Fruit fly (Drosophila melanogaster) ovary, adult (tissue): ENCODE data around the gene RhoGAP71E.

Source experiments
- CG17801 ChIP-seq: fragments of 200-800 bp; optimal IDR thresholded peaks from 2 replicates; lab custom pipeline; 2019; ENCODE audit warnings: missing biosample characterization, mild to moderate bottlenecking, missing genetic modification characterization, moderate library complexity; ENCODE audit not compliant: partially characterized antibody

Gene RhoGAP71E

DNA sequence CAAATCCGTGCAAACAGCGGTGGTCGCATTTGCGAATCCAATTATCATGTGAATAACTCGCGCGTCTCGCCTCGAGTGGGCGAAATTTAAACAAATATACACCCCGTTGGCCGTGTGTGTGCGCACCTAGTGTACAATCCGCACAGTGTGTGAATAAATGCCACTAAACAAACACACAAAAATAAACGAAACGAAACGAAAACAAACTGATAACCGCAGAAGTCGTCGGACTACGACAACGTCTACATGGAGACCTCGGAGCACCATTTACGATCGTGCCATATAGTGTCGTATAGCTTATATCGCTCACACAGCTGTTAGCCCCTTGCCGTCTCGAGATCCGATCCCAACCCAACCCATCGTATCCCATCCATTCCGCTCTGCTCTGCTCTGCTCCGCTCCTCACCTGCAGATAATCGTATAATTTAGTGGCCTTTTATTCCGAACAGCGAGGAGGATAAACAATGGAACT is 22.1 kb upstream of the RhoGAP71E start:
- TF ChIP-seq CG17801 (GFP tag; lab: Kevin White, UChicago) = peak; percentile 54

DNA sequence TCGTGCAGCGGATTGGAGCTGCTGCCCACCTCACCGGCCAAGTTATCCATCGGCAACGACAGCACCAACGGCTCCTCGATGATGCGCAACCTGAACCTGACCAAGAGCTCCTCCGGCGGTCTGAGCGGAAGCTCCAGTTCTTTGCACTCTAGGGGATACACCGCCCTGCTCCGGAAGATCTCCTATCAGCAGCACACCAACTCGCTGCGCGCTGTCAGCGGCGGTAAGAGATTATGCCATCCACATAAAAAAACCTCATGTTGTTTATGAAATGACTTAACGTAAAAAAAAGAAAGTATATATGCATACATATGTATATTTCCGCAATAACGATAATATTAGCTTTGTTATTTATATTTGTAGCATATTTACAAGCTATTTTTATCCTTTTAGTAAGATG is 19.9 kb upstream of the RhoGAP71E start:
- no peak for TF ChIP-seq CG17801 (GFP tag; lab: Kevin White, UChicago)

DNA sequence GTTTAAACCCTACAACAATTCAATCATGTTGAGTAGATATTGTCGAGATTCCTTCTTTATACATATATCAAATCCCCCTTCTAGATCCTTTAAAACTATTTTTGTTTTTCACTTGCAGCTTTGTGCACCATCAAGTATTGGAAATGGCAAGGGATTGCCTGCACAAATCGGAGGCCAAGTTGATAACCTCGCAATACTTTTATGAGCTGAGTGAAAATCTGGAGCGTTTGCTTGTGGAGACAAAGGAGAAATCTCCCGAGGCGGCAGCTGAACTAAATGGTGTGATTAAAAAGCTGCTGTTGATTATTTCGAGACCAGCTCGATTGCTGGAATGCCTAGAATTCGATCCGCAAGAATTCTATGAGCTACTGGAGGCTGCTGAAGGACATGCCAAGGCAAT is 18.1 kb upstream of the RhoGAP71E start:
- no peak for TF ChIP-seq CG17801 (GFP tag; lab: Kevin White, UChicago)

DNA sequence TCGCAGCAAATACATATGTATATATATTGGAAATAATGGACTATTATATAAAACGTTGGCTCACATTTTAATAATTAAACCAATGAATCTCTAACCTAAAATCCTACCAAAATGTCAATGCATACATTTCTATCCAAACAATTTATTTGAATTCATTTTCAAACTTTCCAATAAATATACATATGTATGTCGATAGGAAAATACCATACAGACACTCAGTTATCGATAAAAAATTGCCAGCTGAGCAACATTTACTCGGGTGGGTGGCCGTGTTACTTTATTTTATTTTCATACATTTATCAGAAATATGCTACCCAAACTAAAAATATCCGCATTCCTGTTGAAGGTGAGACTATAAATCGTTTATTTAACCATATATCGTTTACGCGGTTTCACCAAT is 12.3 kb upstream of the RhoGAP71E start, which contains the start of gene Ufsp2:
Gene Ufsp2, plus strand, starts transcription at position 214 of the 400 bp plus-strand sequence.
- TF ChIP-seq CG17801 (GFP tag; lab: Kevin White, UChicago) = no peak

DNA sequence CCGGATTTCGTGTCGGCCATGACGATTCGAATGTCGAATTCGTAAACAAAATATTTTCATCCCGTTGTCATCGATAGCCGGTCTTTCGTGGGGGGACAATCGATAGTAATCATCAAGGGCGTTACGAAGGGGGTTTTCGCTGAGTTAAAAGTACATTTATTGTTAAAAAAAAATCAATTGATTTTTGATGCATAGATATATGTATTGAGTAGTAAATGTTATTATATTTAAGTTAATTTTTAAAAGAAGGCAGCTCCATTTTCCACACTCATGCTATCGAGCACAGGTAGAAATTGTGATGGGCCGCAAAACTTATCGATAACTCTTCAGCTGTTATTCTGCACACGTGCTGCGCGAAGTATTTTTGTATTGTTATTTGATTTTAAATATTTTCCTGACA is 8.2 kb upstream of the RhoGAP71E start, which contains the start of the genes mrn and CG12301:
Gene mrn, minus strand, starts transcription at position 51 of the 400 bp plus-strand sequence.
Gene CG12301, plus strand, starts transcription at position 314 of the 400 bp plus-strand sequence.
- TF ChIP-seq CG17801 (GFP tag; lab: Kevin White, UChicago) = peak; percentile 44

DNA sequence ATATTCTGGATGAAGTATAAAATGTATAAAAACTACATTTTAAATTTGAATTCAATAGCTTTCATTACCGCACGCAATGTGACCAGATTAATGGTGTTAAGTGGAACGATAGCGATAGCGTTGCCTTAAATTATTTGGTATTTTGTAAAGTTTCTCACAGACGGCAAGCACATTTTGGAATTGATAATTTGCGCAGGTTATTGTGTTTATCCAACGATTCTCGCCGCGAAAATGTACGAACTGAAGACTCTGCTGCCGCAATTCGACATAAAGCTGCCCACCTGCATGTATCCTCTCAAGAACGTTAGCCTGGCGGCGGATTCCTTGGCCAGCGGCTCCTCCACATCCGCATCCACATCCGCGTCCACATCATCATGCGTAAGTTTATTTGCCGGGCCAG is 5.2 kb upstream of the RhoGAP71E start, which contains the start of gene AIMP2:
Gene AIMP2, plus strand, starts transcription at position 135 of the 400 bp plus-strand sequence.
- TF ChIP-seq CG17801 (GFP tag; lab: Kevin White, UChicago) = no peak

DNA sequence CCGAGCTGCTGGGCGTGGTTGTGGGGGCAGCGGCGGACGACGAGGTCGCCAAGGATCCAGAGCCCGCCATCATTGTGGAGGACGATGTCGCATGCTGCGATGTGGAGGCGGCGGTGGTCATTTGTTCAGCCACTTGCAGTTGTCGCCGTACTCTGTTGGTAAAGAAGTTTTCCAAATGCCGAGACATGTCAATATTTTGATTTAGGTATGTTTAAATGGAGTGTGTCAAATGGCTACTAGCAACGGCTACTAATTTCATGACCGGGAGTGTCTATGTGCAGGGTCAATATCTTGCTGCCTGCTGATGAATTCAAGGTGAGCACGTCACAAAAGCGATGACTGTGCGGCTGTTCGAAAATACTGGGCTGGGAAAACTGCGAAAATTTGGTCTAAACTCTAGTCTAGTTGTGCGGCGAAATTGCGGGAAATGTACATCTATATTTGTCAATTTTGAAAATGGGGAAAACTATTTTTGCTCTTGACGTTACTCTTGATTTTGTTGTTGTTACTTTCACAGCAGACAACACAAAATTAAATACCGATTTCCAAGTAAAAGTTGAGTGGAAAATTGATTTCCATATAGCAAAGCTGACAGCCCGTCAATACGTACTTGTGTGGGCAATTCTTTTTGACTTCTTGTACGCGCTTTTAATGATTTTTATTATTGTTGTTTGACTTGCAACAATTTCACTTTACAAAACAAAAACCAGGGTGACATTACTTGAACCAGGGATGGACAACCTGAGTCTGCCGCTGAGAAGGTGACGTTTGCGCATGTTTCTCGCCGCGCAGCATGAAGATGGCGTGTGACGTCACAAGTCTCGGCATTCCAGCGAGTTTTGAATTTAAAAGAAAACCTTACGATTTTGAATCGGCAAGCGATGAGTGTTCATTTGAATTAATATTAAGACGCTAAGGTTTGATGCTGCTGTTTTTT is 947 bp upstream of the RhoGAP71E start, which contains the start of gene CG7656:
Gene CG7656, minus strand, starts transcription at position 731 of the 937 bp plus-strand sequence.
- TF ChIP-seq CG17801 (GFP tag; lab: Kevin White, UChicago) = no peak

DNA sequence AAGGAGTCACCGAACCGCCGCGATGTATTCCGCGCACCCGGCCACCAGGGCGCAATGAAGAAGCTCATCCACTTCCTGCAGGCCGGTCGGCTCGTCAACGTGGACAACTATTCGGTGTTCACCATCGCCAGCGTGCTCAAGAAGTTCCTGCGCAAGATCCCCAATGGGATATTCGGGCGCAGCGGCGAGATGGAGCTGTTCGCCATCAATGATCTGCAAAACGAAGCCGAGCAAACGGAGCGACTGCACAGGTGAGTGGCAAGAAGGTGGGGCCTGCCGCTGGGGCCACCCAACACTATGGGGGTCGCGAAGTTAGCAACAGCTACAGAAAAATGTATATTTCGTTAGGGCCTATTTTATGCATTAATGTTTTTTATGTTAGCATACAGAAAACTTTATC is 1.1 kb downstream of the RhoGAP71E start:
- TF ChIP-seq CG17801 (GFP tag; lab: Kevin White, UChicago) = no peak

DNA sequence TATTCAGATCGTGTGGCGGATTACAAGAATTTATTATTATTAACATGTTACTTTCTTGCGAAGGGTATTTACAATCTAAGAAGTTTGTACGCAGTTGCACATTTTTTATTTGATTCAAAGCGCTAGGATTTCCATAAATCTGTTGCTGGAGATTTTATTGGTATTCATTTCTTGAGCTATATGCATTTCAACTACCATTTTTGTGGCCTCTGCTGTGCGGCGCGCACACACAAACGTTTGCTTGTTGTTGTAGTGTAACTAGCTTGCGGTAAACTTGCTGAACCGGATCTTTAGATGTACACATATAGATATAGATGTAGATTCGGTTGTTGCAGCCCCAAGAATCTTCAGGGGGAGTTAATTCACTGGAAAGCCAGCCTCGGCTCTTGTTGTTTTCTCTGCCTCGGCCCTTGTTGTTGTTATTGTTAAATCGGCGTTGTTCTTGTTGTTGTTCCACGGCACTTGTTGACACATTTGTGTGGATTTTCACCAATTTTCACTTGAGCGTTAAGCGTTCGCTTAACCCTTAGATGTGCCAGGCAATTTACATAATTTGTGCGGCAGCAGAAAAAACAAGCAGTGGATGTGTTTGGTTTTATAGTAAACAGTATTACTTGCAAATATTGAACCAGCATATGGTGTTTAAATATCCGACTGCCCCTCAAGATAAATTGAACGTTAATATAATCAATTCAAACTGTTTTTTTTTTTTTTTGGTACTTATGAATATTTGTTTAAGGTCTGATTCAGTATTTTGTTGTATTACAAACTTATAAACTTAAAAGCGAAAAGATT is 2.3 kb downstream of the RhoGAP71E start:
- TF ChIP-seq CG17801 (GFP tag; lab: Kevin White, UChicago) = no peak

DNA sequence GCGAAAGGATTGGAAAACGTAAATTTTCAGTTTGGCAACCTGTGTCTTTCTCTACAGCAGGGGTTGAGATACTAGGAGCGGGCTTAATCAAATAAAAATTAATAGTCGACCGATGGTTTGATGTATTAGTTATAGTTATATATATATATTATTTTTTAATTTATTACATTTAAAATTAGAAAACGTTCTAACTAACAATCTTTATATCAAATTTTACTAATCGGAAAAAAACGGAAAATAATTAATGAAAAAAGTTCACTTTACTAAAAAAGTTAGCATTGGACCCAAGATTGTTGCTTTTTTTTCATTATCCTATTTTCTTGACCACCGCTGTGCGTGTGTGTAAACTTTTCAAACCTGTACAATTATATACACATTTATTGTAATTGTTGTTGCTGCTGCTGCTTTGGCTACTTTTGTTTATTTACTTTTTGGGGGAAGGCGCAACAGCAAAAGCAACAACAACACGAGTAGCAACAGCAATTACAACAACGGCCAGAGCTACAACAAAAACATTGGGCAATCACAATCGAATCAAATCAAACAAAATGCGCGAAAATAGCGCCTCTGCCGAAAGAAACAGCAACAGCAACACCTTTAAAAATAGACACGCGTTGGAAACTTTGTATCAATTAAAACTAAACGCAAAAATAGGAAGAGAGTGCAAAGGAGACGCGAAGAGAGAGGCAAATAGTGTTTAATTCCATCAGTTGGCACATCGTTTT is 4.0 kb downstream of the RhoGAP71E start:
- TF ChIP-seq CG17801 (GFP tag; lab: Kevin White, UChicago) = no peak

DNA sequence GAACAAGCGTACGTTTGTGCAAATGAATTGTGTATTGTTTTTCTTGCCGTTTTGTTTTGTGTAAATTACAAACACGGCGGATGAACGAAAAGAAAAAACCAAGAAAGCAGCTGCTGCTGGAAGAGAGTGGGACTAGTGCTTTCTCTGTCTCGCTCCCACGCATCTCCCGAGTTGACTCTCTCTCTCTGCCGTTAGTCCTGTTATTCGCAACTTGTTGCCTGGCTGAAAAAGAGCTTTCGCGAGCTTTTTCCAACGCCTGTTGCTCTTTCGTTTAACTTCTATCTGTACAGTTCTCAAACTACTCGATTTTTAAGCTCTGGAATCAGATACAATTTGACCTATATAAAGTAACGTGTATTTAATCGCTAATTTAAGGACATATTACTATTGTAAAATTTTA is 4.7 kb downstream of the RhoGAP71E start:
- TF ChIP-seq CG17801 (GFP tag; lab: Kevin White, UChicago) = no peak

DNA sequence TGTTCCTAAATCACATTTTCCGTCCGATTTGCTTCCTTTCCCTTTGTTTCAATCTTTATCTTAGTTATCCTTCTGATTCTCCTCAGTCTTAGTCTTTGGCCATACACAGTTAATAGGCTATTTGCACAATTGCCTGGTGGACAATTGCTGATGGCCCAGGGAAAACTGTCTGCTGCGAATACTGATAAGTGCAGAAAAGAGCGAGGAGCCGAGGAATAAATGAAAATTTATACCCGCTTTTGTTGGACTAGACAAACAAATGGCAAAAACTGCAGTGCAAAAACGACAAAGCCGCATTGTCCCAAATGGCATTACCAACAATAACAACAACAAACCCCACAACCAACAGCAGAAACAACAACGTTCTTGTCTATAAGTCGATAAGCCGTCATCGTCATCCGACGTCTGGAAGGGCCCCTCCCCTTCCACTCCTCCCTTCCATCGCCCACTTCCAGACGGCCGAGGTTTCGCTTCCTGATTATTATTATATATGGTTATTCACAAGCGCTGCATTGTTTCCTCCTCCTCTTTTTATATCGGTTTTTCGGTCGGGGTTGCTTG is 5.5 kb downstream of the RhoGAP71E start:
- no peak for TF ChIP-seq CG17801 (GFP tag; lab: Kevin White, UChicago)

DNA sequence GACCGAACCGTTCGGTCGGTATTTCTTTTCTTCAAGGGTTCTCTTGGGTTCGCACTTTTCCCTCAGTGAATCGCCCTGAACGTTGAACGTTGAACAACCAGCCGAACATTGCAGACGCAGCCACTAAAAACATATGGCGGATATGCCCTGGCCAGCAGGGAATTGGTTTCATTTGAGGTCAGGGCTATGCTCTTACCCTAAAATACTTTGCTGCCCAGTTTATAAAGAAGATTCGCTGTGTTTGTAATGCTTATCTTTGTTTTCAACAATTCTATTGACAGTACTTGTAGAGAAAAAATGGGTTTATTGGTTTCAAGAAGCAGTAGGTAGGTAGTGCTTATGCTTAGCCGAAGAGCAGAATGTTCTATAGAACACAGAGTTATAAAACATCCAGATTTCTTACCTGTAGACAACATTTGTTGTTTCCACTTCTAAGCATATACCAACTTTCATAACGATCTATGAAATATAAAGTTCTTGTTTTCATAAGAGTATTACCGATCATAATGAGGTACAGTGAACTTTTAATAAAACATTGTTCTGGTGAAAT is 6.6 kb downstream of the RhoGAP71E start:
- TF ChIP-seq CG17801 (GFP tag; lab: Kevin White, UChicago) = no peak

DNA sequence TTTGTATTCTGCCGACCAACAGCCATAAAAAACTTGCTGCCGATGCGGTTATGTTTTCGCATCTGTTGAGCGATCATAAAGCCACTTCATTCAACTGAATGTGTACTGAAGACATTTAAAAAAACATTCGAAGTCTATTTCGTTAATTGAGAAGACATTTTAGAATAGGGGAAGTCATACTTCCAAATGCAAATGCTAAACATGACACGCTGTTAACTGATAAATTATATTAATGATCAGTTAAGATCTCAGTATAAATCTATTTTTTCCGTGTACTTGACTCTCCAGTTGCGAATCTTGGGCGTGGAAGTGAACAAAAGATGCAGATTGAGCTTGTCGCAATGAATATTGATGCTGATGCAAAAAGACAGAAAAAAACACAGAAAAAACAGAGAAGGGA is 7.3 kb downstream of the RhoGAP71E start:
- no peak for TF ChIP-seq CG17801 (GFP tag; lab: Kevin White, UChicago)
